Worm (Caenorhabditis elegans): ENCODE results near the gene C05G5.3.

C05G5.3 gene

ce11 chrX:14708176-14708642, 43.6 kb downstream of the C05G5.3 start (continued):
- TF ChIP-seq lin-13 (GFP tag; optimal IDR thresholded peaks at IDR 0.05) (peak; percentile 84), snpc-4 (tag; optimal IDR thresholded peaks at IDR 0.05) (peak; percentile 88), nhr-19 (GFP tag; conservative IDR thresholded peaks at IDR 0.05) (peak; percentile 90), mab-9 (GFP tag; IDR thresholded peaks at IDR 0.05) (peak; percentile 88), ama-1 (optimal IDR thresholded peaks at IDR 0.05) (no peak), nhr-20 (tag; optimal IDR thresholded peaks at IDR 0.05) (peak; percentile 95), vab-15 (tag; optimal IDR thresholded peaks at IDR 0.05) (peak; percentile 59), nhr-12 (tag; optimal IDR thresholded peaks at IDR 0.05) (no peak), unc-86 (tag; optimal IDR thresholded peaks at IDR 0.05) (peak; percentile 96), skn-1 (tag; optimal IDR thresholded peaks at IDR 0.05) (peak; percentile 85), sptf-1 (tag; optimal IDR thresholded peaks at IDR 0.05) (no peak), C04F5.9 (tag; optimal IDR thresholded peaks at IDR 0.05) (peak; percentile 35), swsn-7 (tag; optimal IDR thresholded peaks at IDR 0.05) (peak; percentile 94), pax-3 (tag; optimal IDR thresholded peaks at IDR 0.05) (peak; percentile 87), fkh-8 (tag; optimal IDR thresholded peaks at IDR 0.05) (peak; percentile 99), tbx-2 (tag; optimal IDR thresholded peaks at IDR 0.05) (peak; percentile 94), efl-3 (GFP tag; optimal IDR thresholded peaks at IDR 0.05) (no peak), fkh-10 (GFP tag; optimal IDR thresholded peaks at IDR 0.05) (peak; percentile 97), nhr-28 (tag; optimal IDR thresholded peaks at IDR 0.05) (no peak), irx-1 (tag; optimal IDR thresholded peaks at IDR 0.05) (peak; percentile 84), nhr-85 (tag) (peak; percentile 95), egl-27 (tag; optimal IDR thresholded peaks at IDR 0.05) (peak; percentile 44 to 81), nhr-76 (tag; optimal IDR thresholded peaks at IDR 0.05) (no peak), nhr-11 (tag; optimal IDR thresholded peaks at IDR 0.05) (peak; percentile 8), isw-1 (GFP tag; IDR thresholded peaks at IDR 0.05) (peak; percentile 88), nhr-90 (tag; optimal IDR thresholded peaks at IDR 0.05; ENCODE audit: poor library complexity) (peak; percentile 83), F16B12.6 (tag; optimal IDR thresholded peaks at IDR 0.05) (peak; percentile 54), ceh-63 (GFP tag; optimal IDR thresholded peaks at IDR 0.05) (no peak), zag-1 (tag; optimal IDR thresholded peaks at IDR 0.05) (no peak), ceh-90 (tag; optimal IDR thresholded peaks at IDR 0.05) (no peak), unc-30 (tag; optimal IDR thresholded peaks at IDR 0.05) (no peak), sox-4 (tag; optimal IDR thresholded peaks at IDR 0.05) (peak; percentile 83), fkh-4 (tag; optimal IDR thresholded peaks at IDR 0.05; ENCODE audit: borderline replicate concordance) (no peak)

ce11 chrX:14706698-14707285, 45.0 kb downstream of the C05G5.3 start, which contains the start of gene tmem-184:
tmem-184 (minus strand) TSS chrX:14706861.
- TF ChIP-seq irx-1 (tag; optimal IDR thresholded peaks at IDR 0.05) (no peak), efl-1 (optimal IDR thresholded peaks at IDR 0.05) (no peak), efl-1 (GFP tag; optimal IDR thresholded peaks at IDR 0.05 in 1 of 2) (peak in 1 of 2 experiments; percentile 86), fos-1 (tag; optimal IDR thresholded peaks at IDR 0.05) (no peak), ceh-90 (tag; optimal IDR thresholded peaks at IDR 0.05) (no peak), F16B12.6 (tag; optimal IDR thresholded peaks at IDR 0.05) (no peak), elt-3 (tag; optimal IDR thresholded peaks at IDR 0.05) (peak in 2 of 6 experiments; percentile 7 to 26), egl-27 (tag; optimal IDR thresholded peaks at IDR 0.05) (no peak), nhr-28 (tag; optimal IDR thresholded peaks at IDR 0.05) (no peak), ceh-8 (GFP tag; optimal IDR thresholded peaks at IDR 0.05) (no peak), efl-3 (GFP tag; optimal IDR thresholded peaks at IDR 0.05) (no peak), ets-5 (GFP tag; IDR thresholded peaks at IDR 0.05) (no peak), unc-30 (tag; optimal IDR thresholded peaks at IDR 0.05) (no peak), sox-4 (tag; optimal IDR thresholded peaks at IDR 0.05) (no peak), lin-14 (GFP tag; optimal IDR thresholded peaks at IDR 0.05) (peak; percentile 57), egl-13 (tag; optimal IDR thresholded peaks at IDR 0.05) (no peak), nhr-71 (tag; optimal IDR thresholded peaks at IDR 0.05) (peak; percentile 9), lin-13 (GFP tag; optimal IDR thresholded peaks at IDR 0.05) (no peak), sup-37 (GFP tag; optimal IDR thresholded peaks at IDR 0.05) (no peak), aha-1 (tag; optimal IDR thresholded peaks at IDR 0.05) (no peak), pqm-1 (tag; optimal IDR thresholded peaks at IDR 0.05) (no peak), C16A3.4 (tag; optimal IDR thresholded peaks at IDR 0.05) (no peak), zag-1 (tag; optimal IDR thresholded peaks at IDR 0.05) (no peak), dpl-1 (GFP tag; optimal IDR thresholded peaks at IDR 0.05) (no peak), vab-15 (tag; optimal IDR thresholded peaks at IDR 0.05) (no peak), ceh-63 (GFP tag; optimal IDR thresholded peaks at IDR 0.05) (no peak), zip-4 (GFP tag; optimal IDR thresholded peaks at IDR 0.05) (no peak), dsc-1 (tag; optimal IDR thresholded peaks at IDR 0.05) (peak; percentile 62), nhr-19 (GFP tag; conservative IDR thresholded peaks at IDR 0.05) (no peak), hlh-17 (GFP tag; optimal IDR thresholded peaks at IDR 0.05; ENCODE audit: borderline replicate concordance) (no peak), snu-23 (GFP tag; optimal IDR thresholded peaks at IDR 0.05) (no peak), tbx-2 (tag; optimal IDR thresholded peaks at IDR 0.05) (no peak)

Data from whole organism, L1 larva.